Worm (Caenorhabditis elegans): ENCODE data around the gene Y62F5A.9.

DNA sequence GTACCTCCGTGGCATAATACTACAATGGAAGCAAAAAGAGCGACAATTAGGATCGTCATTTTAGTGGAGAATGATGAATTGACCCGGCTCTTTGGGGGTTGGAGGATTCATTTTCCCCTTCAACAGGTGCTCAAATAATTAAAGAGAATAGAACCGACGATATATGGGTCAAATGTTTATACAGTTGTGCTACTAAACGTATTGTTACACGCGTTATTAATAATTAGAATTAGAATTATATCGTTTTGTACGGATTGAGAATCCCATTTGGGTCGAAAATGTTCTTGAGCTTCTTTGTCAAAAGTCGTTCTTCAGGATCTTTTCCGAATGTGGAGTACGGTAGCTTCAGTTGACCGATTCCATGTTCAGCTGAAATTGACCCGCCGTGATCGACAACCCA, at the start of gene Y62F5A.9:
- TF ChIP-seq ama-1 (optimal IDR thresholded peaks at IDR 0.05) (no peak), ceh-13 (GFP tag; optimal IDR thresholded peaks at IDR 0.05) (no peak), flt-1 (GFP tag; IDR thresholded peaks at IDR 0.05) (no peak), B0310.2 (tag; optimal IDR thresholded peaks at IDR 0.05) (no peak), hmg-4 (GFP tag; optimal IDR thresholded peaks at IDR 0.05) (no peak), hnd-1 (tag; optimal IDR thresholded peaks at IDR 0.05) (no peak), tbx-11 (GFP tag; IDR thresholded peaks at IDR 0.05) (no peak), pes-1 (GFP tag; IDR thresholded peaks at IDR 0.05) (no peak), tbx-37 (GFP tag; conservative IDR thresholded peaks at IDR 0.05) (no peak), tra-4 (tag; optimal IDR thresholded peaks at IDR 0.05) (no peak), aly-1 (tag; optimal IDR thresholded peaks at IDR 0.05) (no peak)
